Worm (Caenorhabditis elegans) whole organism, L1 larva: ENCODE measurements around the gene unc-1.
A peak's percentile ranks its signal among the peaks of the same experiment; 100 is the strongest.

Experiments
- C16A3.4 ChIP-seq: fragments of 150-350 bp; optimal IDR thresholded peaks from 2 replicates; lab custom pipeline; 2014; ENCODE audit warnings: missing biosample characterization, missing genetic modification characterization
- C34B4.2 ChIP-seq: sonication (generic microtip); optimal IDR thresholded peaks from 2 replicates; lab custom pipeline; 2017; ENCODE audit warnings: mild to moderate bottlenecking, missing genetic modification characterization, missing compliant biosample characterization
- F16B12.6 ChIP-seq: fragments of 150-350 bp; optimal IDR thresholded peaks from 2 replicates; lab custom pipeline; 2014; ENCODE audit warnings: missing biosample characterization, missing genetic modification characterization
- aha-1 ChIP-seq: fragments of 150-350 bp; optimal IDR thresholded peaks from 2 replicates; lab custom pipeline; 2014; ENCODE audit warnings: missing biosample characterization, missing genetic modification characterization
- alr-1 ChIP-seq: fragments of 200-800 bp; sonication (Bioruptor generic); optimal IDR thresholded peaks from 2 replicates; lab custom pipeline; 2018; ENCODE audit warnings: borderline replicate concordance, mild to moderate bottlenecking, missing genetic modification characterization, missing compliant biosample characterization
- aly-2 ChIP-seq: fragments of 150-350 bp; optimal IDR thresholded peaks from 2 replicates; lab custom pipeline; 2014; ENCODE audit warnings: missing biosample characterization, missing genetic modification characterization
- blmp-1 ChIP-seq: fragments of 150-350 bp; optimal IDR thresholded peaks from 2 replicates; lab custom pipeline; 2014; ENCODE audit warnings: missing biosample characterization, missing genetic modification characterization
- ceh-63 ChIP-seq: fragments of 200-800 bp; sonication (Bioruptor generic); optimal IDR thresholded peaks from 2 replicates; lab custom pipeline; 2018; ENCODE audit warnings: mild to moderate bottlenecking, missing genetic modification characterization, missing compliant biosample characterization
- ceh-82 ChIP-seq, 3 experiments: fragments of 150-350 bp in 1 of 3; sonication (generic microtip) in 2 of 3; optimal IDR thresholded peaks; 2 replicates each; lab custom pipeline; 2014 to 2017; ENCODE audit warnings: missing biosample characterization in 3 of 3, missing genetic modification characterization in 3 of 3
- ceh-88 ChIP-seq: fragments of 200-800 bp; sonication (Bioruptor generic); IDR thresholded peaks from 2 replicates; pipeline ENCODE4 v1.3.6; 2022; ENCODE audit warnings: missing genetic modification characterization, missing compliant biosample characterization
- ces-1 ChIP-seq: fragments of 150-350 bp; optimal IDR thresholded peaks from 2 replicates; lab custom pipeline; 2014; ENCODE audit warnings: missing biosample characterization, missing genetic modification reagents, missing genetic modification characterization
- dpl-1 ChIP-seq, 3 experiments: fragments of 150-350 bp in 2 of 3; sonication (generic microtip) in 1 of 3; optimal IDR thresholded peaks; 2 replicates each; lab custom pipeline; 2014 to 2017; ENCODE audit warnings: missing biosample characterization in 3 of 3, missing genetic modification characterization in 3 of 3, missing genetic modification reagents in 3 of 3
- efl-1 ChIP-seq, 4 experiments: fragments of 150-350 bp; optimal IDR thresholded peaks in 3 of 4; peaks in 1 of 4; 1 replicate in 1 of 4; 2 replicates in 3 of 4; lab custom pipeline; 2014; ENCODE audit warnings: missing biosample characterization in 2 of 4, missing genetic modification characterization in 2 of 4, missing genetic modification reagents in 2 of 4
- egl-13 ChIP-seq: sonication (generic microtip); optimal IDR thresholded peaks from 2 replicates; lab custom pipeline; 2016; ENCODE audit warnings: missing genotype, missing genetic modification reagents, missing genetic modification characterization, missing compliant biosample characterization
- egl-27 ChIP-seq, 2 experiments: fragments of 150-350 bp in 1 of 2; sonication (generic microtip); optimal IDR thresholded peaks; 3 replicates each; lab custom pipeline; 2017 to 2018; ENCODE audit warnings: missing biosample characterization in 2 of 2, missing genetic modification characterization in 2 of 2, missing genetic modification reagents in 2 of 2
- elt-3 ChIP-seq, 6 experiments: fragments of 150-350 bp in 1 of 6; sonication (generic microtip); optimal IDR thresholded peaks; 2 replicates each; lab custom pipeline; 2017 to 2018; ENCODE audit warnings: missing biosample characterization in 6 of 6, missing genetic modification characterization in 6 of 6, inconsistent platforms in 1 of 6
- ets-5 ChIP-seq: fragments of 200-800 bp; sonication (Bioruptor generic); IDR thresholded peaks from 2 replicates; pipeline ENCODE4 v1.3.6; 2022; ENCODE audit warnings: missing genetic modification characterization, missing compliant biosample characterization
- fkh-10 ChIP-seq: sonication (generic microtip); optimal IDR thresholded peaks from 2 replicates; lab custom pipeline; 2017; ENCODE audit warnings: missing biosample characterization, missing genetic modification reagents, missing genetic modification characterization
- fkh-8 ChIP-seq: sonication (generic microtip); optimal IDR thresholded peaks from 2 replicates; lab custom pipeline; 2016; ENCODE audit warnings: mild to moderate bottlenecking, missing genetic modification characterization, missing compliant biosample characterization
- fos-1 ChIP-seq: fragments of 150-350 bp; optimal IDR thresholded peaks from 2 replicates; lab custom pipeline; 2014; ENCODE audit warnings: missing biosample characterization, missing genetic modification characterization
- grh-1 ChIP-seq: fragments of 200-800 bp; sonication (Bioruptor generic); IDR thresholded peaks from 2 replicates; pipeline ENCODE4 v1.3.6; 2022; ENCODE audit warnings: missing genetic modification reagents, missing genetic modification characterization, missing compliant biosample characterization
- hlh-17 ChIP-seq: fragments of 200-800 bp; sonication (Bioruptor generic); optimal IDR thresholded peaks from 2 replicates; lab custom pipeline; 2018; ENCODE audit warnings: missing genetic modification characterization, mild to moderate bottlenecking, missing compliant biosample characterization, moderate library complexity, borderline replicate concordance
- hlh-4 ChIP-seq: sonication (generic microtip); optimal IDR thresholded peaks from 2 replicates; lab custom pipeline; 2016; ENCODE audit warnings: mild to moderate bottlenecking, missing genetic modification characterization, missing compliant biosample characterization
- hpl-2 ChIP-seq: fragments of 150-350 bp; optimal IDR thresholded peaks from 2 replicates; lab custom pipeline; 2014; ENCODE audit warnings: missing biosample characterization, missing genetic modification reagents, missing genetic modification characterization
- irx-1 ChIP-seq: sonication (generic microtip); optimal IDR thresholded peaks from 2 replicates; lab custom pipeline; 2016; ENCODE audit warnings: missing genetic modification characterization, missing compliant biosample characterization
- isw-1 ChIP-seq: fragments of 200-800 bp; sonication (Bioruptor generic); IDR thresholded peaks from 2 replicates; pipeline ENCODE4 v1.3.6; 2022; ENCODE audit warnings: missing genetic modification characterization, missing compliant biosample characterization
- lin-13 ChIP-seq: fragments of 150-350 bp; optimal IDR thresholded peaks from 2 replicates; lab custom pipeline; 2014; ENCODE audit warnings: missing biosample characterization, missing genetic modification reagents, missing genetic modification characterization
- lin-14 ChIP-seq: fragments of 200-800 bp; sonication (Bioruptor generic); optimal IDR thresholded peaks from 2 replicates; lab custom pipeline; 2018; ENCODE audit warnings: mild to moderate bottlenecking, missing genetic modification characterization, moderate library complexity, missing compliant biosample characterization
- lin-35 ChIP-seq, 2 experiments: fragments of 150-350 bp; optimal IDR thresholded peaks; 2 replicates each; lab custom pipeline; 2014; ENCODE audit warnings: missing biosample characterization in 2 of 2, missing genetic modification characterization in 2 of 2, missing genetic modification reagents in 2 of 2
- lin-39 ChIP-seq: fragments of 150-350 bp; optimal IDR thresholded peaks from 2 replicates; lab custom pipeline; 2014; ENCODE audit warnings: missing biosample characterization, missing genetic modification reagents, missing genetic modification characterization
- mef-2 ChIP-seq: fragments of 150-350 bp; optimal IDR thresholded peaks from 2 replicates; lab custom pipeline; 2014; ENCODE audit warnings: missing biosample characterization, missing genetic modification characterization
- mep-1 ChIP-seq: fragments of 150-350 bp; optimal IDR thresholded peaks from 2 replicates; lab custom pipeline; 2014; ENCODE audit warnings: missing biosample characterization, missing genetic modification characterization
- nhr-11 ChIP-seq: fragments of 150-350 bp; optimal IDR thresholded peaks from 2 replicates; lab custom pipeline; 2014; ENCODE audit warnings: missing biosample characterization, missing genetic modification characterization
- nhr-19 ChIP-seq: fragments of 200-800 bp; sonication (Bioruptor generic); conservative IDR thresholded peaks from 2 replicates; pipeline ENCODE4 v1.3.6; 2022; ENCODE audit warnings: missing genetic modification characterization, missing compliant biosample characterization
- nhr-237 ChIP-seq: fragments of 150-350 bp; optimal IDR thresholded peaks from 2 replicates; lab custom pipeline; 2014; ENCODE audit warnings: missing biosample characterization, missing genetic modification characterization
- nhr-77 ChIP-seq: fragments of 150-350 bp; optimal IDR thresholded peaks from 2 replicates; lab custom pipeline; 2014; ENCODE audit warnings: missing biosample characterization, missing genetic modification characterization
- pag-3 ChIP-seq: sonication (generic microtip); optimal IDR thresholded peaks from 2 replicates; lab custom pipeline; 2017; ENCODE audit warnings: missing genetic modification characterization, mild to moderate bottlenecking, missing compliant biosample characterization, antibody characterized with exemption, borderline replicate concordance; ENCODE audit not compliant: insufficient read depth
- pax-3 ChIP-seq: fragments of 200-800 bp; sonication (Bioruptor generic); optimal IDR thresholded peaks from 2 replicates; lab custom pipeline; 2018; ENCODE audit warnings: mild to moderate bottlenecking, missing genetic modification characterization, moderate library complexity, missing compliant biosample characterization
- rnt-1 ChIP-seq: sonication (generic microtip); optimal IDR thresholded peaks from 2 replicates; lab custom pipeline; 2016; ENCODE audit warnings: mild to moderate bottlenecking, missing genetic modification characterization, moderate library complexity, missing compliant biosample characterization
- skn-1 ChIP-seq: fragments of 150-350 bp; optimal IDR thresholded peaks from 2 replicates; lab custom pipeline; 2014; ENCODE audit warnings: missing biosample characterization, missing genetic modification characterization
- snpc-4 ChIP-seq: fragments of 150-350 bp; optimal IDR thresholded peaks from 2 replicates; lab custom pipeline; 2014; ENCODE audit warnings: missing biosample characterization, missing genetic modification characterization
- snu-23 ChIP-seq: sonication (generic microtip); optimal IDR thresholded peaks from 2 replicates; lab custom pipeline; 2016; ENCODE audit warnings: missing genetic modification characterization, missing compliant biosample characterization
- sox-4 ChIP-seq: sonication (generic microtip); optimal IDR thresholded peaks from 2 replicates; lab custom pipeline; 2016; ENCODE audit warnings: missing genetic modification characterization, missing compliant biosample characterization
- sptf-1 ChIP-seq: fragments of 150-350 bp; optimal IDR thresholded peaks from 2 replicates; lab custom pipeline; 2014; ENCODE audit warnings: missing biosample characterization, missing genetic modification characterization
- sup-37 ChIP-seq: fragments of 200-800 bp; sonication (Bioruptor generic); optimal IDR thresholded peaks from 2 replicates; lab custom pipeline; 2018; ENCODE audit warnings: mild to moderate bottlenecking, missing genetic modification characterization, missing compliant biosample characterization
- swsn-7 ChIP-seq: sonication (generic microtip); optimal IDR thresholded peaks from 2 replicates; lab custom pipeline; 2016; ENCODE audit warnings: missing genetic modification characterization, missing compliant biosample characterization
- tbx-2 ChIP-seq: sonication (generic microtip); optimal IDR thresholded peaks from 2 replicates; lab custom pipeline; 2016; ENCODE audit warnings: missing genetic modification characterization, missing compliant biosample characterization
- unc-130 ChIP-seq: fragments of 150-350 bp; optimal IDR thresholded peaks from 2 replicates; lab custom pipeline; 2017; ENCODE audit warnings: missing biosample characterization, missing genetic modification characterization, inconsistent platforms
- unc-62 ChIP-seq: fragments of 150-350 bp; optimal IDR thresholded peaks from 2 replicates; lab custom pipeline; 2014; ENCODE audit warnings: missing biosample characterization, missing genetic modification reagents, missing genetic modification characterization
- zip-4 ChIP-seq: fragments of 200-800 bp; sonication (Bioruptor generic); optimal IDR thresholded peaks from 2 replicates; lab custom pipeline; 2018; ENCODE audit warnings: mild to moderate bottlenecking, missing genetic modification characterization, moderate library complexity, missing compliant biosample characterization
- ztf-11 ChIP-seq, 2 experiments: sonication (generic microtip); optimal IDR thresholded peaks; 2 replicates each; lab custom pipeline; 2016 to 2017; ENCODE audit warnings: missing genetic modification characterization in 2 of 2, missing biosample characterization in 1 of 2, missing compliant biosample characterization in 1 of 2

The unc-1 gene

DNA sequence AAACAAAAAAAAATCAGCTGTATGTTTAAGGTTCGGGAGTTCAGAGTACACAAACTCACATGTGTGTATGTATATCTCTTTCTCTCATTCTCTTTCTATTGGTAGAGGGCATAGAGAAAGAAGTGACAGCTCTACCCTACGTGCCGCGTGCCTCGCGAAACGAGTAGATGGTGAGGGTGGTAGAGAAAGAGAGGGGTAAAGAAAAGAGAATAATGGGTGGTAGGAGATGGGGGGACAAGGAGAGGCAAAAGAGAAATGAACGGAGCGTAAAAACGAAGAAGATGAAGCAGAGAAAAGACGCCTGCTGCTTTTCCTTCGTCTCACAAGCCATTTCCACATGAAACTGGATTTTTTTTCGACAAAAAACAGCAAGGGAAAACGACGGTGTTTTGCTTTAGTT, 30.9 kb upstream of the unc-1 start (continued):
- TF ChIP-seq pax-3 (tag; lab: Kevin White, UChicago) (peak; percentile 64), irx-1 (tag; lab: Kevin White, UChicago) (peak; percentile 85), C16A3.4 (peak; percentile 92), grh-1 (0 out of 2 replicates have a peak, but pooled peaks have one; percentile 17), pag-3 (tag; lab: Kevin White, UChicago) (peak; percentile 51), sptf-1 (tag; lab: Kevin White, UChicago) (no peak), unc-62 (GFP tag; lab: Kevin White, UChicago) (no peak), lin-14 (peak; percentile 99), isw-1 (GFP tag; lab: Robert Waterston, UW) (peak; percentile 68; the same call in 1 of the 2 replicates), lin-39 (tag; lab: Kevin White, UChicago) (peak; percentile 39), zip-4 (GFP tag; lab: Kevin White, UChicago) (peak; percentile 19), ztf-11 (tag; optimal IDR thresholded peaks at IDR 0.05; lab: Kevin White, UChicago) (peak in 1 of 2 experiments; percentile 49), ceh-88 (peak; percentile 74), lin-35 (GFP tag; optimal IDR thresholded peaks at IDR 0.05; lab: Kevin White, UChicago) (peak; percentile 60 to 88), ets-5 (GFP tag; lab: Robert Waterston, UW) (no peak), egl-13 (tag; lab: Kevin White, UChicago) (peak; percentile 82), blmp-1 (peak; percentile 96), ceh-82 (tag; optimal IDR thresholded peaks at IDR 0.05; lab: Kevin White, UChicago) (peak; percentile 81 to 93 (median 84)), aha-1 (tag; lab: Kevin White, UChicago) (peak; percentile 43), efl-1 (optimal IDR thresholded peaks at IDR 0.05; lab: Kevin White, UChicago) (peak; percentile 65 to 77), efl-1 (GFP tag; optimal IDR thresholded peaks at IDR 0.05 in 1 of 2; lab: Kevin White, UChicago) (peak; percentile 35 to 95), C34B4.2 (tag; lab: Kevin White, UChicago) (no peak), mep-1 (tag; lab: Kevin White, UChicago) (peak; percentile 95), sox-4 (tag; lab: Kevin White, UChicago) (peak; percentile 31), egl-27 (tag; optimal IDR thresholded peaks at IDR 0.05; lab: Kevin White, UChicago) (peak; percentile 80 to 92), nhr-11 (tag; lab: Kevin White, UChicago) (peak; percentile 86), aly-2 (tag; lab: Kevin White, UChicago) (peak; percentile 27), hlh-17 (GFP tag; lab: Kevin White, UChicago) (no peak), snpc-4 (tag; lab: Kevin White, UChicago) (peak; percentile 49), swsn-7 (peak; percentile 93), alr-1 (no peak), hpl-2 (GFP tag; lab: Kevin White, UChicago) (peak; percentile 59), skn-1 (tag; lab: Kevin White, UChicago) (peak; percentile 98), nhr-237 (tag; lab: Kevin White, UChicago) (peak; percentile 83), ces-1 (no peak), ceh-63 (GFP tag; lab: Kevin White, UChicago) (no peak), elt-3 (tag; optimal IDR thresholded peaks at IDR 0.05; lab: Kevin White, UChicago) (peak in 2 of 6 experiments; percentile 56 to 84), hlh-4 (tag; lab: Kevin White, UChicago) (no peak), F16B12.6 (peak; percentile 27), lin-13 (peak; percentile 81), tbx-2 (tag; lab: Kevin White, UChicago) (peak; percentile 93), fkh-10 (GFP tag; lab: Kevin White, UChicago) (peak; percentile 77), nhr-77 (tag; lab: Kevin White, UChicago) (peak; percentile 87), fkh-8 (peak; percentile 93), unc-130 (tag; lab: Kevin White, UChicago) (peak; percentile 78), snu-23 (GFP tag; lab: Kevin White, UChicago) (peak; percentile 97), rnt-1 (peak; percentile 89), dpl-1 (GFP tag; optimal IDR thresholded peaks at IDR 0.05; lab: Kevin White, UChicago) (peak; percentile 14 to 56 (median 37)), fos-1 (peak; percentile 88), sup-37 (GFP tag; lab: Kevin White, UChicago) (no peak), nhr-19 (GFP tag; lab: Robert Waterston, UW) (peak; percentile 95), mef-2 (tag; lab: Kevin White, UChicago) (peak; percentile 22)
